Worm (Caenorhabditis elegans) whole organism, L1 larva: ENCODE results near the gene cam-1.

Source experiments
- egl-13 ChIP-seq: sonication (generic microtip); optimal IDR thresholded peaks from 2 replicates; lab custom pipeline; 2016; ENCODE audit warnings: missing genotype, missing genetic modification reagents, missing genetic modification characterization, missing compliant biosample characterization
- zag-1 ChIP-seq: fragments of 150-350 bp; optimal IDR thresholded peaks from 2 replicates; lab custom pipeline; 2014; ENCODE audit warnings: missing biosample characterization, missing genetic modification characterization

DNA sequence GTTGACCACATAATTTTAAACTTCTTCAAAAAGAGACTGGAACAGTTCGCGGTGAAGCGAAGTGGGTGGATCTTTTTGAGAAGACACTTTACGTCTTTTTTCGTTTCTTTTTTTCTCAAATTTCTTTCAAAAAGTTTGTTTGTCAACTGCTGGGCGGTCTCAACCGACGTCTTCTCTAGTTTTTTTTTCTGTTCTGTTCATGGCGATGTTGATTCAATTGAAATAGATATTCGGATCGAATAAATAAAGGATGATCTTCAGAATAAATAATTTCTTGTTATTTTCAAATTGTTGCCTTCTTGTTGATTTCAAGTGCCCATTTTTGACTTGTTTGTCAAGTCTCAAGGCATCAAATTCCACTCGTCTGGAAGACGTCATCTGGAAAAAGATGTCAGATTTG is 59.7 kb downstream of the cam-1 start, which contains the start of gene T26C5.4:
- TF ChIP-seq zag-1 (tag; lab: Kevin White, UChicago), result no peak
- TF ChIP-seq egl-13 (tag; lab: Kevin White, UChicago), result no peak
